Worm (Caenorhabditis elegans) whole organism, late embryonic: ENCODE results near the gene F22F1.2.
A peak's percentile ranks its signal among the peaks of the same experiment; 100 is the strongest.

Experiments used
- C08G9.2 ChIP-seq: sonication (generic microtip); optimal IDR thresholded peaks from 2 replicates; lab custom pipeline; 2016; ENCODE audit warnings: mild to moderate bottlenecking, missing genetic modification characterization, moderate library complexity, missing compliant biosample characterization
- C38D4.7 ChIP-seq: fragments of 200-800 bp; sonication (Bioruptor generic); optimal IDR thresholded peaks from 2 replicates; lab custom pipeline; 2018; ENCODE audit warnings: mild to moderate bottlenecking, missing genetic modification characterization, moderate library complexity, missing compliant biosample characterization
- ahr-1 ChIP-seq: sonication (generic microtip); optimal IDR thresholded peaks from 2 replicates; lab custom pipeline; 2016; ENCODE audit warnings: missing genetic modification characterization, missing compliant biosample characterization
- ceh-24 ChIP-seq: sonication (generic microtip); optimal IDR thresholded peaks from 2 replicates; lab custom pipeline; 2016; ENCODE audit warnings: mild to moderate bottlenecking, missing genetic modification characterization, missing compliant biosample characterization
- elt-2 ChIP-seq: sonication (generic microtip); optimal IDR thresholded peaks from 2 replicates; lab custom pipeline; 2016; ENCODE audit warnings: missing genetic modification reagents, missing genetic modification characterization, missing compliant biosample characterization
- ets-4 ChIP-seq: sonication (generic microtip); optimal IDR thresholded peaks from 2 replicates; lab custom pipeline; 2016; ENCODE audit warnings: missing genetic modification characterization, missing compliant biosample characterization
- fkh-10 ChIP-seq: fragments of 150-350 bp; optimal IDR thresholded peaks from 2 replicates; lab custom pipeline; 2014; ENCODE audit warnings: missing biosample characterization, missing genetic modification reagents, missing genetic modification characterization
- fkh-6 ChIP-seq: sonication (generic microtip); optimal IDR thresholded peaks from 2 replicates; lab custom pipeline; 2016; ENCODE audit warnings: missing genetic modification characterization, missing compliant biosample characterization
- hlh-8 ChIP-seq: sonication (generic microtip); optimal IDR thresholded peaks from 2 replicates; lab custom pipeline; 2016; ENCODE audit warnings: missing genotype, missing genetic modification characterization, missing compliant biosample characterization
- lim-6 ChIP-seq: sonication (generic microtip); optimal IDR thresholded peaks from 2 replicates; lab custom pipeline; 2016; ENCODE audit warnings: missing genetic modification characterization, missing compliant biosample characterization
- madf-2 ChIP-seq: sonication (generic microtip); optimal IDR thresholded peaks from 2 replicates; lab custom pipeline; 2017; ENCODE audit warnings: missing genetic modification characterization, missing compliant biosample characterization
- nhr-232 ChIP-seq: sonication (generic microtip); optimal IDR thresholded peaks from 2 replicates; lab custom pipeline; 2016; ENCODE audit warnings: missing genetic modification characterization, missing compliant biosample characterization
- pag-3 ChIP-seq: sonication (generic microtip); optimal IDR thresholded peaks from 2 replicates; lab custom pipeline; 2016; ENCODE audit warnings: missing compliant biosample characterization, missing genetic modification characterization, borderline replicate concordance
- pax-1 ChIP-seq: fragments of 150-350 bp; optimal IDR thresholded peaks from 2 replicates; lab custom pipeline; 2014; ENCODE audit warnings: missing biosample characterization, missing genetic modification characterization
- pha-2 ChIP-seq: sonication (generic microtip); optimal IDR thresholded peaks from 2 replicates; lab custom pipeline; 2017; ENCODE audit warnings: mild to moderate bottlenecking, missing genetic modification characterization, missing compliant biosample characterization
- pqm-1 ChIP-seq: sonication (generic microtip); optimal IDR thresholded peaks from 2 replicates; lab custom pipeline; 2016; ENCODE audit warnings: missing genetic modification characterization, missing compliant biosample characterization
- sdc-2 ChIP-seq: sonication (generic microtip); optimal IDR thresholded peaks from 2 replicates; lab custom pipeline; 2016; ENCODE audit warnings: missing genotype, missing genetic modification characterization, missing compliant biosample characterization
- syd-9 ChIP-seq: sonication (generic microtip); optimal IDR thresholded peaks from 2 replicates; lab custom pipeline; 2016; ENCODE audit warnings: mild to moderate bottlenecking, missing genetic modification characterization, moderate library complexity, missing compliant biosample characterization
- tbx-2 ChIP-seq: sonication (generic microtip); optimal IDR thresholded peaks from 2 replicates; lab custom pipeline; 2016; ENCODE audit warnings: missing genetic modification characterization, missing compliant biosample characterization
- unc-3 ChIP-seq, 2 experiments: fragments of 200-800 bp in 1 of 2; sonication (Bioruptor generic) in 1 of 2; sonication (generic microtip) in 1 of 2; conservative IDR thresholded peaks in 1 of 2; optimal IDR thresholded peaks in 1 of 2; 2 replicates each; pipeline versions ENCODE4 v1.3.6 to Lab custom; 2016 to 2022; ENCODE audit warnings: missing compliant biosample characterization in 2 of 2, missing genetic modification characterization in 2 of 2, missing genetic modification reagents in 1 of 2
- unc-86 ChIP-seq: sonication (generic microtip); optimal IDR thresholded peaks from 2 replicates; lab custom pipeline; 2016; ENCODE audit warnings: missing genetic modification characterization, missing compliant biosample characterization

The F22F1.2 gene

DNA sequence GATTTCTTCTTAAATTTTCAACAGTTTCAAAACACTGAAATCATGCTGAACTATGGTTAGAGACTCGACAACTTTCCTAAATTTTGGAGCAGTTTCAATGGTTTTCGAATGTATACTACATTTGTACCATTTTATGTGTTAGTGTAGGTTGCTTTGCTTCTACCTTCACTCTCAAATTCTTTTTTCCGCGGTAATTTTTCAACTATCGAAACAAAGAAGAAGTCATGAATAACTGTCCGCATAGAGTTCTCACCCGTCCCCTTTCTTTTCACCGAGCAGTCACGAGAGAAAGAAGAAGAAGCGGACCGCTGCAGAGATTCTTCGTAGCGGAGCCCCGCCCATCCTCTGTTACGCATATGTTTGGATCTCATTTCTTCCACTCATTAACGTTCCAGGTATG is 34.4 kb downstream of the F22F1.2 start, which contains the start of gene hlh-8:
Gene hlh-8, plus strand, starts transcription at position 301 of the 400 bp plus-strand sequence.
- TF ChIP-seq unc-86 (no peak), hlh-8 (peak; percentile 49)

DNA sequence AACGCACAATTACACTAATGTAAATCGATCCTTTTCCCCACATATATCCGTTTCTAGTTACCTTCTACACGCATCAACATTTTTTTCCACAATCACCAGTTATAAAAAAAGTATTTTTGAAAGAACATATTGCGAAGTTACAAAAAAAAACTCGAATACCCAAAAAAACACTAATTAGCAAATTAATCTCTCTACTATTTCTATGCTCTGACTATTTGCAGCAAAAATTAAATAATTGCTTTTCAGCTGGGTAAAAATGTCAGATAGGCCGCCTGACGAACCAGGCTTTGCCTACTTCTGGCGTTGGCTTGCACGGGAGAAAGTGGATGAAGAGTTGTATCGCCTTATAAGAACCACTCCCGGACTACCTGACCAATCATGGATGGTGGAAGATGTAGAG is 40.3 kb downstream of the F22F1.2 start, which contains the start of gene K07E3.1:
Gene K07E3.1, plus strand, starts transcription at position 247 of the 400 bp plus-strand sequence.
- no peak for TF ChIP-seq ahr-1
- TF ChIP-seq fkh-6 (tag; lab: Kevin White, UChicago) = no peak
- no peak for TF ChIP-seq fkh-10 (GFP tag; lab: Kevin White, UChicago)
- TF ChIP-seq C38D4.7 (GFP tag; lab: Kevin White, UChicago) = no peak

DNA sequence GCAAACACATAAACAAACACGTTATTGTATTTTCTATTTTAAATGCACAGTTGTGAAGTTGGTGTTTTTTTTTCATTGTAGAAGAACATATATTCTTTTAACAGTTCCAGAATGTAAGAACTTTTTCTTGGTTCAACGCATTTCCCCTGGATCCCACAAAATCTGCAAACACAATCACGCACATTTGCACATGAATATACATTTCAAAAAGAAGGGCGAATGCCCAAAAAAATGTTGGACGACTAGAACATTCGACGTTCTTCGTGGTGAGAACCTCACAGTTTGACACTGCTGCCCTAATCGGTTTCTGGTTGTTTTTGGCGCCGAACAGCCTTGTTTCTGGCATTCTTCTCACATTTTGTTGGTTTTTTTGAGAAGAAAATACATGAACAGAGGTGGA is 41.0 kb downstream of the F22F1.2 start:
- TF ChIP-seq hlh-8 (no peak), tbx-2 (tag; lab: Kevin White, UChicago) (peak; percentile 19)

DNA sequence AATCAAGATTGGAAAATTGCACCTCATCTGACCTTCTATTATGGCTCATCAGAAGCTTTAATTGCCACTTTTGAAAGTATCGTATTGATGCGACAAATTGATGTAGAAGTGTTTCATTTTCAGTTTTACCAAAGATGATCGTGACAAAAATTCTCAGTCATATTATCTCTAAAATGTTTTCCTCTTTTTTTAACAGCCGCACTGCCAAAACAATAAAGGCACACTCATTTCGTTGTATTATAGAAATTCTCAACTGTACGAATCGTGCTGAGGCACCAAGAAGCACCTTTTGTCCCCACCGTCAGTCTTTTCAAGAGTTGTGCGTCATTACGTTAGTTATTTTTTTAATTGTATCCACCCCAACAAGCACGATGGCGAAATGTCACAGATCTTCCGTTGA is 42.6 kb downstream of the F22F1.2 start, which contains the start of gene K07E3.9:
Gene K07E3.9, plus strand, starts transcription at position 301 of the 400 bp plus-strand sequence.
- TF ChIP-seq C08G9.2 (tag; lab: Kevin White, UChicago) (no peak), unc-3 (GFP tag; conservative IDR thresholded peaks at IDR 0.05; lab: Robert Waterston, UW) (no peak), unc-3 (tag; optimal IDR thresholded peaks at IDR 0.05; lab: Kevin White, UChicago) (no peak), madf-2 (no peak), ceh-24 (tag; lab: Kevin White, UChicago) (no peak), nhr-232 (tag; lab: Kevin White, UChicago) (no peak), elt-2 (tag; lab: Kevin White, UChicago) (no peak), lim-6 (tag; lab: Kevin White, UChicago) (no peak), syd-9 (tag; lab: Kevin White, UChicago) (no peak), pag-3 (tag; lab: Kevin White, UChicago) (no peak), pha-2 (tag; lab: Kevin White, UChicago) (no peak), ets-4 (tag; lab: Kevin White, UChicago) (no peak), pax-1 (tag; lab: Kevin White, UChicago) (no peak)

DNA sequence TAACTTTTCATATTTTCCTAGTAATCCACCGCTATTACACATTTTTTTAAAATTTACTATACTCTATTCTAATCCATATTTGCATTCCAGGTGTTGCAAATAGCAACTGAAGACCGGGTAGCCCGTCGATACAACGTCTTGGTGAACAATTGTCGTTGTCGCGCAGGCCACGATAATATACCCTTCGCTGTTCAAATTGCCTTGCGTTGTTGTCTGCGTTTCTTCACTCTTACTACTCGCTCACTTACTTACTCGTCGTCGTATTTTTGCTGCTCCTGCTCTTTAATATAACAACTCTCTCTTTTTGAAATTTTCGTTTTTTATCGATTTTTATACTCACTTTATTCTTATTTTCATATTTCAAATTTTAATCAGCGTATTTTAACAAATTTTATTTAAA is 46.6 kb downstream of the F22F1.2 start, which contains the start of gene K07E3.2:
Gene K07E3.2, plus strand, starts transcription at position 400 of the 400 bp plus-strand sequence.
- TF ChIP-seq pqm-1 (tag; lab: Kevin White, UChicago) (no peak), sdc-2 (tag; lab: Kevin White, UChicago) (peak; percentile 92)
